Fruit fly (Drosophila melanogaster): ENCODE measurements around the gene CG17593.

DNA sequence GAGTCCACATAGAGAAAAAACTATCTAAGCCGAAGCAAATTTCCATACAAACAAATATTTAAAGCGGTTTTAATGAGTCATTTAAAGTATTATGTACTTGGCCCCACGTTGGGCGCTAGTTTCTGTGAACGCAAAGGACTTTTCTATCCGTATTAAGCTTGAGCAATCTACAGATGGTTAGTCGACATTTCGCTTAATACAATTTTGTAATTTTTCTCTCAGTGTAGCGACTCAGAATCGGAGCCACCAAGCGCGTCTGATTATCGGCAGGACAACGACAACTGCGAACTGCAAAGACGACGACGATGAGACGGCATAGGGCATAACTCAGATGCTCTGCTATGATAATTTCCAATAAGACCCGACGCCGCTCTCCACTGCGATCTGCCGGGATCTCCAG lies 47.8 kb downstream of the CG17593 start:
- no peak for TF ChIP-seq psq (optimal IDR thresholded peaks at IDR 0.05)
- no peak for TF ChIP-seq pan (optimal IDR thresholded peaks at IDR 0.05)
- no peak for TF ChIP-seq CG8478 (optimal IDR thresholded peaks at IDR 0.05)
- no peak for TF ChIP-seq usp (GFP tag; optimal IDR thresholded peaks at IDR 0.05)
